Worm (Caenorhabditis elegans) whole organism, mixed stage, embryonic: ENCODE results near the gene gcy-31.

Source experiments
- M03D4.4 ChIP-seq: sonication (generic microtip); optimal IDR thresholded peaks from 2 replicates; lab custom pipeline; 2017; ENCODE audit warnings: mild to moderate bottlenecking, missing genetic modification characterization, missing compliant biosample characterization
- bed-3 ChIP-seq: fragments of 200-800 bp; sonication (Bioruptor generic); optimal IDR thresholded peaks from 3 replicates; lab custom pipeline; 2018; ENCODE audit warnings: mild to moderate bottlenecking, missing genetic modification characterization, moderate library complexity, missing compliant biosample characterization
- blmp-1 ChIP-seq: fragments of 150-350 bp; optimal IDR thresholded peaks from 2 replicates; lab custom pipeline; 2014; ENCODE audit warnings: missing biosample characterization, missing genetic modification characterization
- ceh-39 ChIP-seq: fragments of 150-350 bp; optimal IDR thresholded peaks from 2 replicates; lab custom pipeline; 2014; ENCODE audit warnings: missing biosample characterization, missing genetic modification characterization
- ceh-43 ChIP-seq: fragments of 200-800 bp; sonication (Bioruptor generic); optimal IDR thresholded peaks from 2 replicates; lab custom pipeline; 2018; ENCODE audit warnings: mild to moderate bottlenecking, missing genetic modification characterization, moderate library complexity, missing compliant biosample characterization
- ceh-83 ChIP-seq: fragments of 200-800 bp; sonication (Bioruptor generic); optimal IDR thresholded peaks from 2 replicates; lab custom pipeline; 2018; ENCODE audit warnings: mild to moderate bottlenecking, missing genetic modification characterization, missing compliant biosample characterization
- ces-1 ChIP-seq: fragments of 150-350 bp; optimal IDR thresholded peaks from 2 replicates; lab custom pipeline; 2014; ENCODE audit warnings: missing biosample characterization, missing genetic modification reagents, missing genetic modification characterization
- cnd-1 ChIP-seq: fragments of 200-800 bp; sonication (Bioruptor generic); optimal IDR thresholded peaks from 2 replicates; lab custom pipeline; 2018; ENCODE audit warnings: mild to moderate bottlenecking, missing genetic modification characterization, missing compliant biosample characterization
- drap-1 ChIP-seq: fragments of 200-800 bp; sonication (Bioruptor generic); optimal IDR thresholded peaks from 3 replicates; lab custom pipeline; 2018; ENCODE audit warnings: mild to moderate bottlenecking, missing genetic modification characterization, missing compliant biosample characterization
- elt-1 ChIP-seq: sonication (generic microtip); optimal IDR thresholded peaks from 2 replicates; lab custom pipeline; 2017; ENCODE audit warnings: missing genetic modification characterization, mild to moderate bottlenecking, missing compliant biosample characterization, antibody characterized with exemption, moderate library complexity, borderline replicate concordance; ENCODE audit not compliant: insufficient read depth
- elt-3 ChIP-seq: fragments of 150-350 bp; optimal IDR thresholded peaks from 2 replicates; lab custom pipeline; 2014; ENCODE audit warnings: missing biosample characterization, missing genetic modification characterization
- flh-1 ChIP-seq: fragments of 200-800 bp; sonication (Bioruptor generic); optimal IDR thresholded peaks from 2 replicates; lab custom pipeline; 2018; ENCODE audit warnings: mild to moderate bottlenecking, missing genetic modification characterization, moderate library complexity, missing compliant biosample characterization
- ham-2 ChIP-seq: fragments of 200-800 bp; sonication (Bioruptor generic); optimal IDR thresholded peaks from 2 replicates; lab custom pipeline; 2018; ENCODE audit warnings: mild to moderate bottlenecking, missing genetic modification characterization, missing compliant biosample characterization
- hlh-1 ChIP-seq: fragments of 150-350 bp; optimal IDR thresholded peaks from 2 replicates; lab custom pipeline; 2014; ENCODE audit warnings: missing biosample characterization, missing genetic modification reagents, missing genetic modification characterization
- lin-13 ChIP-seq: fragments of 150-350 bp; optimal IDR thresholded peaks from 2 replicates; lab custom pipeline; 2014; ENCODE audit warnings: missing biosample characterization, missing genetic modification characterization
- lin-32 ChIP-seq: fragments of 200-800 bp; sonication (Bioruptor generic); optimal IDR thresholded peaks from 2 replicates; lab custom pipeline; 2018; ENCODE audit warnings: mild to moderate bottlenecking, missing genetic modification characterization, missing compliant biosample characterization
- mab-5 ChIP-seq: fragments of 150-350 bp; optimal IDR thresholded peaks from 2 replicates; lab custom pipeline; 2014; ENCODE audit warnings: missing biosample characterization, missing genetic modification characterization
- mls-2 ChIP-seq: sonication (generic microtip); optimal IDR thresholded peaks from 2 replicates; lab custom pipeline; 2016; ENCODE audit warnings: mild to moderate bottlenecking, missing genetic modification characterization, moderate library complexity, missing compliant biosample characterization
- nhr-12 ChIP-seq: fragments of 150-350 bp; optimal IDR thresholded peaks from 2 replicates; lab custom pipeline; 2014; ENCODE audit warnings: missing biosample characterization, missing genetic modification characterization
- nhr-2 ChIP-seq: fragments of 150-350 bp; optimal IDR thresholded peaks from 2 replicates; lab custom pipeline; 2014; ENCODE audit warnings: missing biosample characterization, missing genetic modification characterization
- nhr-237 ChIP-seq: fragments of 150-350 bp; optimal IDR thresholded peaks from 2 replicates; lab custom pipeline; 2014; ENCODE audit warnings: missing biosample characterization, missing genetic modification characterization
- nhr-28 ChIP-seq: fragments of 150-350 bp; optimal IDR thresholded peaks from 2 replicates; lab custom pipeline; 2014; ENCODE audit warnings: missing biosample characterization, missing genetic modification characterization
- sem-2 ChIP-seq: fragments of 200-800 bp; sonication (Bioruptor generic); optimal IDR thresholded peaks from 2 replicates; lab custom pipeline; 2018; ENCODE audit warnings: mild to moderate bottlenecking, missing genetic modification characterization, missing compliant biosample characterization
- snpc-4 ChIP-seq: fragments of 150-350 bp; optimal IDR thresholded peaks from 2 replicates; lab custom pipeline; 2014; ENCODE audit warnings: missing biosample characterization, missing genetic modification characterization
- sptf-1 ChIP-seq: sonication (generic microtip); optimal IDR thresholded peaks from 2 replicates; lab custom pipeline; 2017; ENCODE audit warnings: mild to moderate bottlenecking, missing genetic modification characterization, moderate library complexity, missing compliant biosample characterization
- tbx-8 ChIP-seq: fragments of 200-800 bp; sonication (Bioruptor generic); optimal IDR thresholded peaks from 2 replicates; lab custom pipeline; 2018; ENCODE audit warnings: mild to moderate bottlenecking, missing genetic modification characterization, moderate library complexity, missing compliant biosample characterization
- unc-120 ChIP-seq: sonication (generic microtip); optimal IDR thresholded peaks from 2 replicates; lab custom pipeline; 2017; ENCODE audit warnings: missing genetic modification characterization, missing compliant biosample characterization; ENCODE audit not compliant: poor library complexity, severe bottlenecking
- unc-39 ChIP-seq: fragments of 150-350 bp; optimal IDR thresholded peaks from 2 replicates; lab custom pipeline; 2014; ENCODE audit warnings: missing biosample characterization, missing genetic modification characterization
- unc-62 ChIP-seq: fragments of 150-350 bp; optimal IDR thresholded peaks from 2 replicates; lab custom pipeline; 2014; ENCODE audit warnings: missing biosample characterization, missing genetic modification reagents, missing genetic modification characterization
- zip-8 ChIP-seq: fragments of 150-350 bp; optimal IDR thresholded peaks from 2 replicates; lab custom pipeline; 2014; ENCODE audit warnings: missing biosample characterization, missing genetic modification characterization
- ztf-11 ChIP-seq: fragments of 150-350 bp; optimal IDR thresholded peaks from 2 replicates; lab custom pipeline; 2014; ENCODE audit warnings: missing biosample characterization, missing genetic modification characterization

Gene gcy-31

DNA sequence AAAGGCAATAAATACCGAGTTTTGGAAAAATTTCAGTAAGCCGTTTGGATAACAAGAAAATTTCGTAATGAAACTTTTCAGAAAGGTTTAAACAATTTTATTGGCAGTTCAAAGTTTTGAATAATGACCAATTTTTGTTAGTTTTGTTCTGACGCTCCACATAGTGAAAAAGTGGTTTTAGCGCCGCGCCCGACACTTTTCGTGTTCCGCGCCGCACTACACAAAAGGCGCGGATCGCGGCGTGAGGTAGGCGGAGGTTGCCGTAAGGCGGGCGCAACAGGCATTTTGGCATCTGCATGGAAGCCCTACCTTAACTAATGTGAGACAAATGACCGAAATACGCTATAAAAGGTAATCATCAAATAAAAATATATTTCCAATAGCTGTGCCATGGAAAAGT, 34.4 kb upstream of the gcy-31 start:
- TF ChIP-seq sem-2 (no peak), ceh-83 (GFP tag; lab: Kevin White, UChicago) (no peak)

DNA sequence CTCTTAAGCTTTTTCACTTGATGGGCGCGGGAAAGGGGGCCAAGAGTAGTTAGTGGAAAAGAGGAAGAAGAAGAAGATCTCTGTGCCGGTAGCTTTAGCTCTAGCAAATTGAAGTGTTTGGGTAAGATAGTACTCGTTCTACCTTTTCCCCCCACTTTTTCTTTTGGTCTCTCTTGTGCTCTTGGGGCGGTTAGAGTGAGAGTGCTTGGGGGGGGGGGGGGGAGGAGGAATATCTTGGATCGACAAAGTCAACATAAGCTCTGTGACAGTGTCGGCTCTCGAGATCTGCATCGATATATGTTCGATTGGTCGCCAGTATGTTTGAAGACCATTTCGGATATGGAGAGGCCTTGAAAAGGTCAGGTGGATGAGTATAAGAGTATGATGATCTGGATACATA, 32.5 kb upstream of the gcy-31 start, which contains the start of gene fox-1:
Gene fox-1 (minus strand): TSS at position 101 of the 400 bp plus-strand sequence.
- TF ChIP-seq mab-5 (tag; lab: Kevin White, UChicago) (no peak), M03D4.4 (tag; lab: Kevin White, UChicago) (peak; percentile 1), nhr-237 (tag; lab: Kevin White, UChicago) (no peak), blmp-1 (tag; lab: Kevin White, UChicago) (no peak), sptf-1 (tag; lab: Kevin White, UChicago) (peak; percentile 16)

DNA sequence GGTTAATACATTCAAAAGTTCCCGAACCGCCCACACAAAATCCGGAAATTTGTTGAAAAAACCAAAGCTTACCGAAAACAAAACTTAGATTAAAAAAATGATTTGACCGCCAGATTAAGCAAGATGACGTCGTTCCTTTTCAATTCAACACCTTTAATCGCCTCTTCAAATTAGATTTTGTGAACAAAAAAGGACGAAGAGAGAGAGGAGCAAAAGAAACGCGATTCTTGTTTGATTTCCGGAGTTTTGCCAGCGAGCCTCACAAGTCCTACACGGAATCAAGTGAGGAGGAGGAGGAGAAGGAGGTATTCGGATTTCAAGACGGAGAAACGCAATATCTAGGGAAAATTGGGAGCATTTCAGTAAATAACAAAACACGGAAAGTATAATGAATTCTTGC, 30.2 kb upstream of the gcy-31 start:
- TF ChIP-seq ceh-83 (GFP tag; lab: Kevin White, UChicago): no peak
- no peak for TF ChIP-seq nhr-28 (tag; lab: Kevin White, UChicago)
- no peak for TF ChIP-seq mls-2
- no peak for TF ChIP-seq tbx-8 (GFP tag; lab: Kevin White, UChicago)
- no peak for TF ChIP-seq sptf-1 (tag; lab: Kevin White, UChicago)
- no peak for TF ChIP-seq flh-1 (GFP tag; lab: Kevin White, UChicago)
- TF ChIP-seq M03D4.4 (tag; lab: Kevin White, UChicago): no peak
- no peak for TF ChIP-seq ham-2 (GFP tag; lab: Kevin White, UChicago)

DNA sequence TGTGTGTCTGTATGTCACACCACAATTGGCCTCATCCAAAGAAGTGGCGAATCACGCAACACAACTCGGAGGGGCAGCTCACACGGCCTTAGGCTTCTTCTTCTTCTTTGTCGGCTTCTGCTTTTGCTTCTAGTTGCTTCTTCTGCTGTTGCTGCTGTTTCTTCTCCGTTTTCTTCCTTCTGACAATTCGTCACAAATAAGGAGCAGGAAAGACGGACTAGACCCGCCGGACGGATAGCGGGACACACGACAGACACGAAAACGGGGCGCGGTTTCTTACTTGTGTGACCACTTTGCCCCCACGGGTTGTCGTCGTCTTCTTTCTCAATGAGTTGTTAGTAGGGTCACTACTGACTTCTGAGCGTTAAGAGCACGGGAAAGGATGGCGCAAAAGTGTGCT, 28.8 kb upstream of the gcy-31 start:
- TF ChIP-seq elt-1 (tag; lab: Kevin White, UChicago) (no peak), lin-13 (tag; lab: Kevin White, UChicago) (no peak), flh-1 (GFP tag; lab: Kevin White, UChicago) (no peak)

DNA sequence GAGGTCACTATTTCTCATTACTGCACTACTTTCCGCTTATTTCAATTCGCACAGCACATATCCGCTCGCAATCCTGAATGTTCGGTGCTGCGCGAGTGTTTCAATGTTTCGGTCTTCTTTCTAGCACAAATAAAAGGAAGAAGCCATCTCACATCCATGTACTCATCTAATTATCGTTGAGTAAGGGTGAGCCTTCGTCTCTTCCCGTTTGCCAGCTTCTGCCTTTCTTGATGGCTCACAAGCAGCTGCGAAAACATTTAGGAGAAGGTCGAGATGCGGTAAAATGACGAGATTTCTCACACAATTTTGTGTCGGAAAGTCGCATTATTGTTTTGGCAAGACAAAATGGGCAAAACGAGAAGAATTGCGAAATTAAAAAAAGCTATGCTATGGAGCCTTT, 27.6 kb upstream of the gcy-31 start:
- TF ChIP-seq blmp-1 (tag; lab: Kevin White, UChicago): no peak
- peak; percentile 91 for TF ChIP-seq ces-1 (GFP tag; lab: Kevin White, UChicago)

DNA sequence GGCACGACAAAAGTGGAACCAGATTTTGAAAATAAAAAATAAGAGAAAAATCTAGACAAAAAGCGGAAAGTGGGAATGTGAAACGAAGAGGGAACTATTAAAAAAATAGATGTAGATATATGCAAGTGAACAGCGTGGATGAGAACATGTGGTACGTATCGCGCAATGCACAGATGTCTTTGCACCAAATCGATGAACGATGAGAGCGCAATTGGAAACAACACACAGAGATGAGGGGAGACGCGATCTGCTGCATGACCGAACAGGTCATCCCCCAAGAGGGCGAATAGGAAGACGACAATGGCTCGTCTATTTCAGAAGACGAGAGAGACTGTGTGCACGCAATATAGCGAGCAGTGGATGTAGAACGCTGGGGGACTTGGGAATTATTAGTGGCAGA, 25.4 kb upstream of the gcy-31 start:
- TF ChIP-seq hlh-1 (tag; lab: Kevin White, UChicago) (no peak), elt-3 (no peak), ztf-11 (tag; lab: Kevin White, UChicago) (no peak), M03D4.4 (tag; lab: Kevin White, UChicago) (no peak), unc-39 (tag; lab: Kevin White, UChicago) (no peak), tbx-8 (GFP tag; lab: Kevin White, UChicago) (no peak), mab-5 (tag; lab: Kevin White, UChicago) (no peak), lin-32 (GFP tag; lab: Kevin White, UChicago) (peak; percentile 27), flh-1 (GFP tag; lab: Kevin White, UChicago) (no peak), ceh-39 (tag; lab: Kevin White, UChicago) (peak; percentile 72), mls-2 (peak; percentile 17), nhr-12 (tag; lab: Kevin White, UChicago) (no peak), snpc-4 (tag; lab: Kevin White, UChicago) (no peak), cnd-1 (tag; lab: Kevin White, UChicago) (peak; percentile 47), drap-1 (GFP tag; lab: Kevin White, UChicago) (no peak), ham-2 (GFP tag; lab: Kevin White, UChicago) (no peak), nhr-2 (peak; percentile 76), bed-3 (GFP tag; lab: Kevin White, UChicago) (no peak), nhr-28 (tag; lab: Kevin White, UChicago) (no peak), sptf-1 (tag; lab: Kevin White, UChicago) (no peak), ceh-43 (GFP tag; lab: Kevin White, UChicago) (no peak), zip-8 (tag; lab: Kevin White, UChicago) (no peak), elt-1 (tag; lab: Kevin White, UChicago) (no peak), ces-1 (GFP tag; lab: Kevin White, UChicago) (no peak), unc-120 (tag; lab: Kevin White, UChicago) (no peak), unc-62 (GFP tag; lab: Kevin White, UChicago) (no peak)
- TF ChIP-seq, all 35 proteins: peak for 5
